Fruit fly (Drosophila melanogaster) S2 (cell line): ENCODE measurements around the gene SelT.

Experiments used
- CG8478 ChIP-seq: fragments of >200 bp; optimal IDR thresholded peaks from 2 replicates; lab custom pipeline; 2018
- CTCF ChIP-seq, 2 experiments: fragments of >200 bp; optimal IDR thresholded peaks; 2 replicates each; lab custom pipeline; 2018

Gene SelT

dm6 chr2L:5010784-5011260 is at the start of gene SelT, which contains the start of the genes CG31917 and Tfb5:
TSS of gene SelT (plus strand) at chr2L:5010922.
TSS of gene CG31917 (minus strand) at chr2L:5010834.
TSS of gene Tfb5 (minus strand) at chr2L:5010834.
- TF ChIP-seq CTCF (optimal IDR thresholded peaks at IDR 0.05; lab: Kevin White, UChicago) (peak in 1 of 2 experiments; percentile 10), CG8478 (lab: Kevin White, UChicago) (no peak)

- TF ChIP-seq CTCF (optimal IDR thresholded peaks at IDR 0.05; lab: Kevin White, UChicago) (no peak), CG8478 (lab: Kevin White, UChicago) (no peak)
Observed at dm6 chr2L:4965420-4965819, 45.3 kb upstream of the SelT start, which contains the start of gene CG34125. TSS of gene CG34125 (plus strand) at chr2L:4965673.

- TF ChIP-seq CTCF (optimal IDR thresholded peaks at IDR 0.05; lab: Kevin White, UChicago) = no peak
- no peak for TF ChIP-seq CG8478 (lab: Kevin White, UChicago)
Observed at dm6 chr2L:4965923-4966322, 44.8 kb upstream of the SelT start.

- TF ChIP-seq CTCF (optimal IDR thresholded peaks at IDR 0.05; lab: Kevin White, UChicago) (no peak), CG8478 (lab: Kevin White, UChicago) (no peak)
Observed at dm6 chr2L:4967511-4967910, 43.2 kb upstream of the SelT start, which contains the start of gene eIF3i. TSS of gene eIF3i (minus strand) at chr2L:4967775.

dm6 chr2L:4968767-4969166 is 42.0 kb upstream of the SelT start, which contains the start of the genes Scox and Polr1C:
TSS of gene Scox (minus strand) at chr2L:4968935.
TSS of gene Polr1C (plus strand) at chr2L:4969004.
- TF ChIP-seq CTCF (optimal IDR thresholded peaks at IDR 0.05; lab: Kevin White, UChicago) (no peak), CG8478 (lab: Kevin White, UChicago) (no peak)

- TF ChIP-seq CTCF (optimal IDR thresholded peaks at IDR 0.05; lab: Kevin White, UChicago) (peak in 1 of 2 experiments; percentile 16), CG8478 (lab: Kevin White, UChicago) (no peak)
Observed at dm6 chr2L:4971329-4971798, 39.4 kb upstream of the SelT start, which contains the start of gene CG14043. TSS of gene CG14043 (plus strand) at chr2L:4971702.

- TF ChIP-seq CTCF (optimal IDR thresholded peaks at IDR 0.05; lab: Kevin White, UChicago) = no peak
- TF ChIP-seq CG8478 (lab: Kevin White, UChicago) = no peak
Observed at dm6 chr2L:4973731-4974415, 36.8 kb upstream of the SelT start, which contains the start of gene mRpL28. TSS of gene mRpL28 (plus strand) at chr2L:4973976.

dm6 chr2L:4976988-4977551 is 33.7 kb upstream of the SelT start, which contains the start of the genes Gmd and CG3792:
TSS of gene Gmd (minus strand) at chr2L:4977023.
TSS of gene CG3792 (plus strand) at chr2L:4977312.
- TF ChIP-seq CG8478 (lab: Kevin White, UChicago) (no peak), CTCF (optimal IDR thresholded peaks at IDR 0.05; lab: Kevin White, UChicago) (no peak)

dm6 chr2L:4979138-4979537 is 31.6 kb upstream of the SelT start, which contains the start of gene CG8891:
TSS of gene CG8891 (minus strand) at chr2L:4979379.
- TF ChIP-seq CTCF (optimal IDR thresholded peaks at IDR 0.05; lab: Kevin White, UChicago) = no peak
- TF ChIP-seq CG8478 (lab: Kevin White, UChicago) = no peak

- TF ChIP-seq CTCF (optimal IDR thresholded peaks at IDR 0.05; lab: Kevin White, UChicago) = no peak
- TF ChIP-seq CG8478 (lab: Kevin White, UChicago) = no peak
Observed at dm6 chr2L:4981278-4981966, 29.3 kb upstream of the SelT start, which contains the start of the genes CG8892 and CG34126. TSS of gene CG8892 (minus strand) at chr2L:4981592. TSS of gene CG34126 (plus strand) at chr2L:4981614.

dm6 chr2L:4982098-4982646 is 28.6 kb upstream of the SelT start:
- TF ChIP-seq CG8478 (lab: Kevin White, UChicago) = no peak
- no peak for TF ChIP-seq CTCF (optimal IDR thresholded peaks at IDR 0.05; lab: Kevin White, UChicago)

dm6 chr2L:4995010-4995836 is 15.5 kb upstream of the SelT start:
- TF ChIP-seq CG8478 (lab: Kevin White, UChicago) (no peak), CTCF (optimal IDR thresholded peaks at IDR 0.05; lab: Kevin White, UChicago) (no peak)

- TF ChIP-seq CTCF (optimal IDR thresholded peaks at IDR 0.05; lab: Kevin White, UChicago) (no peak), CG8478 (lab: Kevin White, UChicago) (no peak)
Observed at dm6 chr2L:4995837-4996136, 14.9 kb upstream of the SelT start.
